Worm (Caenorhabditis elegans): ENCODE measurements around the gene T28C12.1.

T28C12.1 gene

ce11 chrV:6346906-6347305 is 15.2 kb downstream of the T28C12.1 start:
- TF ChIP-seq ttx-3 (tag; optimal IDR thresholded peaks at IDR 0.05), result no peak
- TF ChIP-seq F13H6.1 (tag; optimal IDR thresholded peaks at IDR 0.05), result no peak
- no peak for TF ChIP-seq ceh-2 (tag; optimal IDR thresholded peaks at IDR 0.05)
- no peak for TF ChIP-seq tbx-2 (tag; optimal IDR thresholded peaks at IDR 0.05)
- no peak for TF ChIP-seq pros-1 (tag; optimal IDR thresholded peaks at IDR 0.05)
- no peak for TF ChIP-seq ceh-45 (GFP tag; IDR thresholded peaks at IDR 0.05)
- no peak for TF ChIP-seq K02D7.2 (tag; optimal IDR thresholded peaks at IDR 0.05)
- no peak for TF ChIP-seq unc-86 (tag; optimal IDR thresholded peaks at IDR 0.05)

- TF ChIP-seq sox-2 (GFP tag; IDR thresholded peaks at IDR 0.05) (no peak), pax-1 (tag; optimal IDR thresholded peaks at IDR 0.05) (no peak), fkh-6 (tag; optimal IDR thresholded peaks at IDR 0.05) (no peak), pag-3 (tag; optimal IDR thresholded peaks at IDR 0.05; ENCODE audit: borderline replicate concordance) (no peak), hlh-30 (tag; optimal IDR thresholded peaks at IDR 0.05; ENCODE audit: insufficient read depth) (peak; percentile 53), lin-11 (tag; optimal IDR thresholded peaks at IDR 0.05) (no peak), ceh-6 (GFP tag; optimal IDR thresholded peaks at IDR 0.05) (no peak), tbx-2 (tag; optimal IDR thresholded peaks at IDR 0.05) (no peak), hlh-15 (tag; optimal IDR thresholded peaks at IDR 0.05) (no peak), unc-42 (tag; optimal IDR thresholded peaks at IDR 0.05) (no peak), rnt-1 (tag; optimal IDR thresholded peaks at IDR 0.05) (peak; percentile 6), unc-86 (tag; optimal IDR thresholded peaks at IDR 0.05) (no peak), F13H6.1 (tag; optimal IDR thresholded peaks at IDR 0.05) (peak; percentile 43), hlh-13 (GFP tag; optimal IDR thresholded peaks at IDR 0.05) (no peak), fkh-10 (GFP tag; optimal IDR thresholded peaks at IDR 0.05) (no peak), ceh-9 (tag; optimal IDR thresholded peaks at IDR 0.05) (no peak), C08G9.2 (tag; optimal IDR thresholded peaks at IDR 0.05) (no peak), T23F11.4 (GFP tag; optimal IDR thresholded peaks at IDR 0.05) (no peak), ama-1 (optimal IDR thresholded peaks at IDR 0.05) (no peak), pqm-1 (tag; optimal IDR thresholded peaks at IDR 0.05) (no peak), ztf-16 (tag; optimal IDR thresholded peaks at IDR 0.05) (no peak)
These were observed 16.4 kb downstream of the T28C12.1 start for ce11 chrV:6348133-6348532.

- TF ChIP-seq ceh-24 (tag; optimal IDR thresholded peaks at IDR 0.05) (no peak), ceh-18 (tag; optimal IDR thresholded peaks at IDR 0.05) (no peak), pqm-1 (tag; optimal IDR thresholded peaks at IDR 0.05) (no peak)
These were observed 17.9 kb downstream of the T28C12.1 start for ce11 chrV:6349597-6349996.

- TF ChIP-seq sdc-2 (tag; optimal IDR thresholded peaks at IDR 0.05) (no peak), ceh-18 (tag; optimal IDR thresholded peaks at IDR 0.05) (no peak), pha-4 (tag; optimal IDR thresholded peaks at IDR 0.05) (no peak), npax-4 (tag; optimal IDR thresholded peaks at IDR 0.05) (no peak), hlh-13 (GFP tag; optimal IDR thresholded peaks at IDR 0.05) (no peak), C38D4.7 (GFP tag; optimal IDR thresholded peaks at IDR 0.05) (no peak), dmd-4 (tag; optimal IDR thresholded peaks at IDR 0.05; ENCODE audit: borderline replicate concordance) (no peak)
These were observed 18.4 kb downstream of the T28C12.1 start for ce11 chrV:6350109-6350508.

DNA sequence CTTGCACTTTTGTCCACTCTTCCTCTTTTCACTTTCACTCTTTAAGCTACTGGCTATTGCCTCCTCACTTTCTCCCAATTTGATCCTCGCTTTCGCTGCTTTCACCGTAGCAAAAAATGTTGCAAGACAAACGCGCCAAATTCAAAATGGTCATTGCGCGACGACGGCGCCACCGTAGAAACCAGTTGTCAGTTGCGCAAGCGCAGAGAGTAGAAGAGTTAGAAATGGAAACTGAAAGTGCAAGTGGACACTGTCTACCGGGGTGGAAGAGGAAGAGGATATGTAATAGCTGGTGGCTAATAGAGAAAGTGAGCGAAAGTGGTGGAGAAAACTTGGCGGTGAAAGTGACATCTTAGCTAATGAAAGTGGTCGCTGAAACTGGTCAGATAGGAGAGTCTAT is 19.4 kb downstream of the T28C12.1 start:
- TF ChIP-seq lin-11 (tag; optimal IDR thresholded peaks at IDR 0.05) (no peak), sdc-2 (tag; optimal IDR thresholded peaks at IDR 0.05) (no peak), K02D7.2 (tag; optimal IDR thresholded peaks at IDR 0.05) (no peak), ceh-9 (tag; optimal IDR thresholded peaks at IDR 0.05) (no peak), nhr-11 (tag; optimal IDR thresholded peaks at IDR 0.05) (no peak), pax-1 (tag; optimal IDR thresholded peaks at IDR 0.05) (no peak), elt-4 (tag; optimal IDR thresholded peaks at IDR 0.05) (no peak), tbx-7 (tag; optimal IDR thresholded peaks at IDR 0.05) (no peak), ttx-3 (tag; optimal IDR thresholded peaks at IDR 0.05) (no peak), F13H6.1 (tag; optimal IDR thresholded peaks at IDR 0.05) (peak; percentile 94), sox-2 (GFP tag; IDR thresholded peaks at IDR 0.05) (no peak), unc-42 (tag; optimal IDR thresholded peaks at IDR 0.05) (no peak), ceh-31 (tag; optimal IDR thresholded peaks at IDR 0.05) (peak; percentile 42)

Measured in whole organism, late embryonic.